Fruit fly (Drosophila melanogaster): ENCODE measurements around the gene RpL17.
A peak's percentile ranks its signal among the peaks of the same experiment; 100 is the strongest.

RpL17 gene

DNA sequence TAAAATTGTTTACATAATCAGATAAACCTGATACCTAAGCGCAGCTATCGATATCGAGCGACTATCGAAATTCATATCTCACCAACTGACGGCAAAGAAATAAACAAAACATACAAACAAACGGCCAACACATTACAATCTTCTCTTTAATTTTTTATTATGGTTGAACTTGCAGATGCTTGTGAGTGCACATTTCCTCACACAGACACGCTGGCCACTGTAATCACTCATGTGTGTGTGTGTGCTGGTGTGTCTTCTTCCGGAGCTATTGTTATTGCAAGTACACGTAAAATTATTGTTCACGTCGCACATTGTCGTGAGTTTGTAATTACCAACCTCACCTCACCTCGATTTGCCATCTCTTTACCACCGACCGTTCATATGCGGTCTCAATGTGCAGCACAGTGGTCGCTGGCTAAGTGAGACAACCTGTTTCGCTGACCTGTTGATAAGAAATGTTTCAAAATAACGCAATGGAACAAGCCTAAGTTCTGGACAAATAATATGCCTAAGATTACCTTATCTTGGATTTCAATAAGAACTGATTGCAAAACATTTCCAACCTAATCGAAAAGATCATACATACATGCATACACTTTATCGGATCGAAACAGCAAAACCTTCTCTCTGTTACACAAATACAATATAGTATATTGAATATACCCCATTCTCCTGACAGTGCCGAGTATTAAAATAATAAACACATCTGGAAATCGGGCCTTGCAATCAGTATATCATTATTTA, 38.8 kb downstream of the RpL17 start (continued):
- TF ChIP-seq CG8290 (GFP tag; optimal IDR thresholded peaks at IDR 0.05) (no peak), CG8290 (tag; optimal IDR thresholded peaks at IDR 0.05) (peak in 1 of 2 experiments; percentile 16), crol (GFP tag; IDR thresholded peaks at IDR 0.05) (peak; percentile 59), CTCF (GFP tag; optimal IDR thresholded peaks at IDR 0.05) (no peak), ash1 (GFP tag; optimal IDR thresholded peaks at IDR 0.05) (no peak), CG6813 (GFP tag; optimal IDR thresholded peaks at IDR 0.05) (peak; percentile 1), ci (GFP tag; IDR thresholded peaks at IDR 0.05) (peak; percentile 40; the same call in 1 of the 3 replicates), tgo (GFP tag; IDR thresholded peaks at IDR 0.05) (no peak), Dbx (GFP tag; IDR thresholded peaks at IDR 0.05) (no peak), ATbp (GFP tag; optimal IDR thresholded peaks at IDR 0.05) (peak; percentile 2), phol (tag; optimal IDR thresholded peaks at IDR 0.05) (peak; percentile 19), sens (GFP tag) (peak; percentile 74), Sox100B (GFP tag; optimal IDR thresholded peaks at IDR 0.05) (peak; percentile 21), bsh (GFP tag; optimal IDR thresholded peaks at IDR 0.05) (peak in 1 of 2 experiments; percentile 11), row (GFP tag; IDR thresholded peaks at IDR 0.05) (peak; percentile 46; the same call in 2 of the 3 replicates), Med (GFP tag) (peak; percentile 73), CG31224 (GFP tag; IDR thresholded peaks at IDR 0.05) (no peak), Dad (GFP tag; optimal IDR thresholded peaks at IDR 0.05) (no peak), Hr51 (GFP tag; optimal IDR thresholded peaks at IDR 0.05) (peak in 1 of 2 experiments; percentile 23), CG18619 (GFP tag; optimal IDR thresholded peaks at IDR 0.05) (peak; percentile 15), CG18262 (tag; optimal IDR thresholded peaks at IDR 0.05) (peak; percentile 44), grn (GFP tag; optimal IDR thresholded peaks at IDR 0.05) (peak; percentile 52), grau (tag; optimal IDR thresholded peaks at IDR 0.05) (peak; percentile 81), trem (tag; optimal IDR thresholded peaks at IDR 0.05) (no peak), CG17361 (GFP tag; IDR thresholded peaks at IDR 0.05) (peak; percentile 62; the same call in 2 of the 3 replicates), CG4820 (GFP tag; optimal IDR thresholded peaks at IDR 0.05) (peak; percentile 1), lbe (GFP tag; optimal IDR thresholded peaks at IDR 0.05) (no peak), mirr (GFP tag; optimal IDR thresholded peaks at IDR 0.05) (no peak), Sry-δ (GFP tag; optimal IDR thresholded peaks at IDR 0.05) (no peak), CG9215 (GFP tag; IDR thresholded peaks at IDR 0.05) (no peak), cg (GFP tag; optimal IDR thresholded peaks at IDR 0.05) (peak; percentile 58), nmo (GFP tag; optimal IDR thresholded peaks at IDR 0.05) (peak; percentile 5), CG3065 (GFP tag; optimal IDR thresholded peaks at IDR 0.05) (no peak), CG2712 (tag; optimal IDR thresholded peaks at IDR 0.05) (peak; percentile 19), CG12391 (tag; optimal IDR thresholded peaks at IDR 0.05) (peak; percentile 11), Asciz (GFP tag; optimal IDR thresholded peaks at IDR 0.05) (peak; percentile 1), sug (tag; optimal IDR thresholded peaks at IDR 0.05) (peak; percentile 46), CG1603 (tag; optimal IDR thresholded peaks at IDR 0.05) (peak; percentile 26), Pdp1 (GFP tag; optimal IDR thresholded peaks at IDR 0.05) (peak in 1 of 2 experiments; percentile 46), CG14441 (GFP tag; IDR thresholded peaks at IDR 0.05) (peak; percentile 81), CG17912 (GFP tag; optimal IDR thresholded peaks at IDR 0.05) (no peak), CG15269 (tag; optimal IDR thresholded peaks at IDR 0.05) (peak; percentile 9), NfI (GFP tag; optimal IDR thresholded peaks at IDR 0.05) (no peak), CG4424 (GFP tag; optimal IDR thresholded peaks at IDR 0.05) (peak; percentile 3), insv (GFP tag; optimal IDR thresholded peaks at IDR 0.05) (no peak), lola (GFP tag; optimal IDR thresholded peaks at IDR 0.05) (peak in 1 of 3 experiments; percentile 17), cwo (GFP tag; optimal IDR thresholded peaks at IDR 0.05) (peak; percentile 8), CG12219 (GFP tag; optimal IDR thresholded peaks at IDR 0.05) (no peak), slbo (GFP tag; IDR thresholded peaks at IDR 0.05) (peak; percentile 12; the same call in 1 of the 2 replicates)

All from whole organism, embryonic.